Worm (Caenorhabditis elegans): Measurements from ENCODE around the gene eat-4.

eat-4 gene

DNA sequence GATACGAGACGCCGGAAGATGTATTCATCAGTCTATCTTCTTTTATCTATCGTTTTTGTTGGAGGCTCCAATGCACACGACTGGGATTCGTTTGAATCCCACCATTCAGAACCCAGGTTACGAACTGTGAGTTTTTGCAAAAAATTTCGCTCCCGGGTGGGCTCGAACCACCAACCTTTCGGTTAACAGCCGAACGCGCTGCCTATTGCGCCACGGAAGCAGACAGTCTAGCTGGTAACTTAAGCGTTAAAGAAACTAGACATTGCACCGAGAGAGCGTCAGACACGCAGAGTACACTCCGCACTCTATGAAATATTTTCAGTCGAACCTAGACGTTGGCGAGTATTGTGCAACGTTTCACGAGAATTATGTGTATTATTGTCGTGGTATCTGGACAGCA, 32.6 kb upstream of the eat-4 start (continued):
- peak; percentile 13 for TF ChIP-seq fos-1 (tag; optimal IDR thresholded peaks at IDR 0.05)

DNA sequence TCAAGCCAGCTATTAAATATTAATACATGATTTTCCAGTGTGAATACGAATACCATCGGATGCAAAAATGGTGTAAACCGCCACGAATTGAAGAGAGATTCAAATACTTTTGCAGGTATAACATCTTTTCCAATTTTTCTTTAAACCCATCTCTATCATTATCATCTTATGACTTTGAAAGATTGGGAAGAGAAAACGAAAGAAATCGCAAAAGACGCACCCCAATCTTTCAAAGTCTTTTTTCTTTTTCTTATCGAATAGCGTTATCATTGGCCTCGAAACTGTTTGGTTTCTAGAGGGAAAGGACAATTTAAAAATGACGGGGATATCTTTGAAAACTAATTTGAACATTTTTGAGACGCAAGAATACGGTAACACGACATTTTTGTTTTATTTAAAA, 31.0 kb upstream of the eat-4 start:
- no peak for TF ChIP-seq crh-2 (tag; optimal IDR thresholded peaks at IDR 0.05)
- TF ChIP-seq mab-5 (tag; optimal IDR thresholded peaks at IDR 0.05) = no peak
- no peak for TF ChIP-seq Y55F3AM.14 (GFP tag; optimal IDR thresholded peaks at IDR 0.05)
- no peak for TF ChIP-seq nhr-12 (tag; optimal IDR thresholded peaks at IDR 0.05)
- no peak for TF ChIP-seq ceh-16 (tag; optimal IDR thresholded peaks at IDR 0.05)
- TF ChIP-seq unc-62 (GFP tag; optimal IDR thresholded peaks at IDR 0.05) = no peak
- no peak for TF ChIP-seq ztf-11 (tag; optimal IDR thresholded peaks at IDR 0.05)
- no peak for TF ChIP-seq mdl-1 (tag; optimal IDR thresholded peaks at IDR 0.05)
- no peak for TF ChIP-seq unc-55 (GFP tag; optimal IDR thresholded peaks at IDR 0.05)
- no peak for TF ChIP-seq nhr-10 (tag; optimal IDR thresholded peaks at IDR 0.05)
- no peak for TF ChIP-seq sem-4 (tag; optimal IDR thresholded peaks at IDR 0.05)
- TF ChIP-seq nhr-77 (tag; optimal IDR thresholded peaks at IDR 0.05) = no peak
- no peak for TF ChIP-seq ama-1 (optimal IDR thresholded peaks at IDR 0.05)

ce11 chrIII:9109172-9109571, 27.5 kb upstream of the eat-4 start, which contains the start of gene cya-1:
Gene cya-1 (minus strand): TSS chrIII:9109272.
- TF ChIP-seq skn-1 (tag; optimal IDR thresholded peaks at IDR 0.05) = no peak
- no peak for TF ChIP-seq nhr-6 (tag; optimal IDR thresholded peaks at IDR 0.05)
- TF ChIP-seq ztf-4 (tag; optimal IDR thresholded peaks at IDR 0.05) = no peak
- no peak for TF ChIP-seq lsy-2 (tag; optimal IDR thresholded peaks at IDR 0.05)
- TF ChIP-seq unc-55 (GFP tag; optimal IDR thresholded peaks at IDR 0.05) = no peak
- no peak for TF ChIP-seq F13H6.1 (tag; optimal IDR thresholded peaks at IDR 0.05)
- TF ChIP-seq zag-1 (tag; optimal IDR thresholded peaks at IDR 0.05) = no peak
- TF ChIP-seq ceh-16 (tag; optimal IDR thresholded peaks at IDR 0.05) = no peak
- TF ChIP-seq mbf-1 (tag; optimal IDR thresholded peaks at IDR 0.05) = no peak

DNA sequence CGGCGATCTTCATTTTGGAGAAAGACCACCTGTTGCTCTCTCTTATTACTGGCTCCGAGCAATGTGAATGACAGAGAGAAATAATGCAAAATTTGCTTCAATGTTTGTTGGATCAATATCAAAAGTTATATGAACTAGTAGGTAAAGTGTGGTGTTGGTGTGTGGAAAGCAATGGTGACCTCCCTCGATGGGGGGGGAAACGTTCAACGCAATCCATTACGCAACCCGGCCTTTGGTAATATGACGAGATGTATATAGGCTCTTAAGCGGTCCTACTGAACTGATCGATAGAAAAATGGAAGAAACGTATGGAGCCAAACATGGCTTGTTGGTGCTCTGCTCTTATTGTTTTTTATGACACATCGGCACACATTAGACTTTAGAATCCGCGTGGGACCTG, 27.0 kb upstream of the eat-4 start:
- TF ChIP-seq ztf-1 (GFP tag; conservative IDR thresholded peaks at IDR 0.05) (no peak), ceh-16 (tag; optimal IDR thresholded peaks at IDR 0.05) (no peak), unc-39 (tag; optimal IDR thresholded peaks at IDR 0.05) (no peak), nhr-25 (tag; optimal IDR thresholded peaks at IDR 0.05) (no peak), sma-9 (GFP tag; optimal IDR thresholded peaks at IDR 0.05) (no peak), sma-9 (tag; optimal IDR thresholded peaks at IDR 0.05) (no peak), nhr-23 (tag; optimal IDR thresholded peaks at IDR 0.05) (no peak), lin-11 (tag; optimal IDR thresholded peaks at IDR 0.05) (no peak), lin-13 (GFP tag; optimal IDR thresholded peaks at IDR 0.05) (no peak), crh-2 (tag; optimal IDR thresholded peaks at IDR 0.05) (no peak), snpc-4 (tag; optimal IDR thresholded peaks at IDR 0.05) (no peak)

- TF ChIP-seq ceh-16 (tag; optimal IDR thresholded peaks at IDR 0.05) (peak; percentile 81), Y55F3AM.14 (GFP tag; optimal IDR thresholded peaks at IDR 0.05) (no peak), sem-4 (tag; optimal IDR thresholded peaks at IDR 0.05) (no peak)
Measured at ce11 chrIII:9110270-9110669, 26.4 kb upstream of the eat-4 start.

- peak; percentile 19 for TF ChIP-seq unc-55 (GFP tag; optimal IDR thresholded peaks at IDR 0.05)
Measured at ce11 chrIII:9110914-9111313, 25.8 kb upstream of the eat-4 start.

DNA sequence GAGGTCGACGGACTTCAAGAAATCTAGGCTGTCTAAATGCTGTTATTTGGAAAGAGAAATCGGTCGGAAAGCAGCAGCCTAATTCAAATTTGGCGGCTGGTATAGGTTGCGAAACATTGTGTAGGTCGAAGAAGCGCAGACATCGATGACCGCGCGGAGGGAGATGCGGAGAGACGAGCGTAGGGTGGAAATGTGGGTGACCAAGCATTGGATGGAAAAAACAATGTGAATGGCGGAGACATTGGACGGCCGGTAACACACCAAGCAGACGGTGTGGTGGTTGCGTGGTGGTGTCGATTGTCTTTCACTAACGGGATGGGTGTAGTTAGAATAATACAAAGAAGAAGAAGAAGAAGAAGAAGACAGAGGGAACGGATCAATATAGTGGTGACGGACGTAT, 24.2 kb upstream of the eat-4 start:
- TF ChIP-seq unc-55 (GFP tag; optimal IDR thresholded peaks at IDR 0.05) (no peak), Y55F3AM.14 (GFP tag; optimal IDR thresholded peaks at IDR 0.05) (no peak), lin-13 (GFP tag; optimal IDR thresholded peaks at IDR 0.05) (no peak), ceh-16 (tag; optimal IDR thresholded peaks at IDR 0.05) (no peak), nhr-129 (tag; optimal IDR thresholded peaks at IDR 0.05) (no peak), peb-1 (tag; optimal IDR thresholded peaks at IDR 0.05) (no peak), sem-4 (tag; optimal IDR thresholded peaks at IDR 0.05) (no peak), nhr-25 (tag; optimal IDR thresholded peaks at IDR 0.05) (no peak), zag-1 (tag; optimal IDR thresholded peaks at IDR 0.05) (no peak), nhr-11 (tag; optimal IDR thresholded peaks at IDR 0.05) (no peak)

Data from whole organism, L2 larva.